Fruit fly (Drosophila melanogaster) whole organism, embryonic: ENCODE measurements around the gene Sc2.

Experiments
- Asciz ChIP-seq: fragments of 200-800 bp; sonication (Bioruptor generic); optimal IDR thresholded peaks from 2 replicates; lab custom pipeline; 2017; ENCODE audit warnings: missing biosample characterization, mild to moderate bottlenecking, missing genetic modification characterization, missing genetic modification reagents
- Bgb ChIP-seq: fragments of 200-800 bp; sonication (Bioruptor generic); IDR thresholded peaks from 2 replicates; pipeline ENCODE4 v1.3.6; 2022; ENCODE audit warnings: missing biosample characterization, missing genetic modification characterization; ENCODE audit not compliant: partially characterized antibody
- CG10147 ChIP-seq: fragments of 200-800 bp; sonication (Bioruptor generic); optimal IDR thresholded peaks from 2 replicates; lab custom pipeline; 2019; ENCODE audit warnings: missing biosample characterization, mild to moderate bottlenecking, missing genetic modification characterization, moderate library complexity
- CG10321 ChIP-seq: fragments of 200-800 bp; sonication (Bioruptor generic); IDR thresholded peaks from 2 replicates; pipeline ENCODE4 v1.3.6; 2022; ENCODE audit warnings: missing biosample characterization, missing genetic modification characterization
- CG10366 ChIP-seq: fragments of 200-800 bp; sonication (Bioruptor generic); IDR thresholded peaks from 2 replicates; pipeline ENCODE4 v1.3.6; 2022; ENCODE audit warnings: missing biosample characterization, missing genetic modification characterization
- CG12219 ChIP-seq: fragments of 200-800 bp; sonication (Bioruptor generic); optimal IDR thresholded peaks from 3 replicates; lab custom pipeline; 2018; ENCODE audit warnings: missing biosample characterization, mild to moderate bottlenecking, missing genetic modification characterization
- CG13894 ChIP-seq: fragments of 200-800 bp; sonication (Bioruptor generic); optimal IDR thresholded peaks from 3 replicates; lab custom pipeline; 2018; ENCODE audit warnings: missing biosample characterization, mild to moderate bottlenecking, missing genetic modification characterization, moderate library complexity
- CG14050 ChIP-seq: fragments of 200-800 bp; sonication (Bioruptor generic); IDR thresholded peaks from 3 replicates; pipeline ENCODE4 v1.3.6; 2022; ENCODE audit warnings: missing biosample characterization, missing genetic modification characterization
- CG15011 ChIP-seq: fragments of 200-800 bp; sonication (Bioruptor generic); optimal IDR thresholded peaks from 3 replicates; lab custom pipeline; 2018; ENCODE audit warnings: missing biosample characterization, mild to moderate bottlenecking, missing genetic modification characterization
- CG16815 ChIP-seq: fragments of 200-800 bp; sonication (Bioruptor generic); optimal IDR thresholded peaks from 3 replicates; lab custom pipeline; 2017; ENCODE audit warnings: missing biosample characterization, mild to moderate bottlenecking, missing genetic modification characterization
- CG17359 ChIP-seq: fragments of 200-800 bp; sonication (Bioruptor generic); optimal IDR thresholded peaks from 3 replicates; lab custom pipeline; 2018; ENCODE audit warnings: missing biosample characterization, mild to moderate bottlenecking, missing genetic modification characterization, moderate library complexity
- CG18764 ChIP-seq: fragments of 200-800 bp; sonication (Bioruptor generic); optimal IDR thresholded peaks from 3 replicates; lab custom pipeline; 2016; ENCODE audit warnings: missing biosample characterization, missing genetic modification characterization
- CG2129 ChIP-seq: fragments of 200-800 bp; sonication (Bioruptor generic); IDR thresholded peaks from 2 replicates; pipeline ENCODE4 v1.3.6; 2022; ENCODE audit warnings: missing biosample characterization, missing genetic modification characterization; ENCODE audit not compliant: partially characterized antibody
- CG31365 ChIP-seq: fragments of 200-800 bp; sonication (Bioruptor generic); optimal IDR thresholded peaks from 2 replicates; lab custom pipeline; 2018; ENCODE audit warnings: missing biosample characterization, mild to moderate bottlenecking, missing genetic modification characterization
- CG3847 ChIP-seq: fragments of 200-800 bp; sonication (Bioruptor generic); IDR thresholded peaks from 2 replicates; pipeline ENCODE4 v1.3.6; 2022; ENCODE audit warnings: missing biosample characterization, missing genetic modification characterization
- CG4282 ChIP-seq: fragments of 200-800 bp; sonication (Bioruptor generic); optimal IDR thresholded peaks from 2 replicates; lab custom pipeline; 2016; ENCODE audit warnings: missing biosample characterization, missing genetic modification characterization
- CG6813 ChIP-seq: fragments of 200-800 bp; sonication (Bioruptor generic); optimal IDR thresholded peaks from 2 replicates; lab custom pipeline; 2017; ENCODE audit warnings: missing biosample characterization, missing genetic modification characterization, mild to moderate bottlenecking, moderate library complexity, missing genetic modification reagents
- CG7786 ChIP-seq: fragments of 200-800 bp; sonication (Bioruptor generic); optimal IDR thresholded peaks from 2 replicates; lab custom pipeline; 2016; ENCODE audit warnings: missing biosample characterization, missing genetic modification characterization
- CG8388 ChIP-seq: fragments of 200-800 bp; sonication (Bioruptor generic); optimal IDR thresholded peaks from 2 replicates; lab custom pipeline; 2019; ENCODE audit warnings: missing biosample characterization, mild to moderate bottlenecking, missing genetic modification characterization, moderate library complexity
- CG9609 ChIP-seq: fragments of 200-800 bp; sonication (Bioruptor generic); optimal IDR thresholded peaks from 3 replicates; lab custom pipeline; 2016; ENCODE audit warnings: missing biosample characterization, missing genetic modification characterization
- CG9817 ChIP-seq: fragments of 200-800 bp; sonication (Bioruptor generic); optimal IDR thresholded peaks from 2 replicates; lab custom pipeline; 2018; ENCODE audit warnings: missing biosample characterization, mild to moderate bottlenecking, missing genetic modification characterization, moderate library complexity
- Dp ChIP-seq: fragments of 200-800 bp; sonication (Bioruptor generic); optimal IDR thresholded peaks from 2 replicates; lab custom pipeline; 2018; ENCODE audit warnings: missing biosample characterization, mild to moderate bottlenecking, missing genetic modification characterization, moderate library complexity
- ERR ChIP-seq: fragments of 200-800 bp; sonication (Bioruptor generic); optimal IDR thresholded peaks from 2 replicates; lab custom pipeline; 2016; ENCODE audit warnings: missing biosample characterization, missing genetic modification characterization
- Ets97D ChIP-seq: fragments of 200-800 bp; sonication (Bioruptor generic); optimal IDR thresholded peaks from 3 replicates; lab custom pipeline; 2016; ENCODE audit warnings: missing biosample characterization, missing genetic modification characterization
- H2.0 ChIP-seq: fragments of 200-800 bp; sonication (Bioruptor generic); IDR thresholded peaks from 2 replicates; pipeline ENCODE4 v1.3.6; 2022; ENCODE audit warnings: missing biosample characterization, missing genetic modification characterization
- Hmr ChIP-seq: fragments of 200-800 bp; sonication (Bioruptor generic); optimal IDR thresholded peaks from 3 replicates; lab custom pipeline; 2017; ENCODE audit warnings: mild to moderate bottlenecking, missing biosample characterization, missing genetic modification reagents, missing genetic modification characterization
- MBD-R2 ChIP-seq: fragments of 200-800 bp; sonication (Bioruptor generic); IDR thresholded peaks from 2 replicates; pipeline ENCODE4 v1.3.6; 2022; ENCODE audit warnings: missing biosample characterization, missing genetic modification characterization
- MESR4 ChIP-seq: fragments of 200-800 bp; sonication (Bioruptor generic); optimal IDR thresholded peaks from 2 replicates; lab custom pipeline; 2018; ENCODE audit warnings: missing biosample characterization, mild to moderate bottlenecking, missing genetic modification characterization, moderate library complexity
- Neu2 ChIP-seq: fragments of 200-800 bp; sonication (Bioruptor generic); optimal IDR thresholded peaks from 3 replicates; lab custom pipeline; 2016; ENCODE audit warnings: missing biosample characterization, missing genetic modification characterization, borderline replicate concordance
- Tbp ChIP-seq: fragments of >200 bp; optimal IDR thresholded peaks from 2 replicates; lab custom pipeline; 2018; ENCODE audit warnings: missing biosample characterization, missing genetic modification characterization
- Usf ChIP-seq: fragments of 200-800 bp; sonication (Bioruptor generic); optimal IDR thresholded peaks from 2 replicates; lab custom pipeline; 2017; ENCODE audit warnings: missing genotype, missing biosample characterization, missing genetic modification characterization
- chm ChIP-seq: fragments of 200-800 bp; sonication (Bioruptor generic); IDR thresholded peaks from 2 replicates; pipeline ENCODE4 v1.3.6; 2022; ENCODE audit warnings: missing biosample characterization, missing genetic modification characterization
- da ChIP-seq: fragments of 200-800 bp; sonication (Bioruptor generic); optimal IDR thresholded peaks from 2 replicates; lab custom pipeline; 2016; ENCODE audit warnings: missing biosample characterization, missing genetic modification characterization
- danr ChIP-seq: fragments of 200-800 bp; sonication (Bioruptor generic); IDR thresholded peaks from 2 replicates; pipeline ENCODE4 v1.3.6; 2022; ENCODE audit warnings: missing biosample characterization, missing genetic modification characterization
- dm ChIP-seq: fragments of 200-800 bp; sonication (Bioruptor generic); optimal IDR thresholded peaks from 3 replicates; lab custom pipeline; 2016; ENCODE audit warnings: missing biosample characterization, missing genetic modification characterization
- esg ChIP-seq: fragments of 200-800 bp; sonication (Bioruptor generic); conservative IDR thresholded peaks from 2 replicates; pipeline ENCODE4 v1.3.6; 2022; ENCODE audit warnings: missing biosample characterization, missing genetic modification characterization
- fd64A ChIP-seq: fragments of 200-800 bp; sonication (Bioruptor generic); optimal IDR thresholded peaks from 3 replicates; lab custom pipeline; 2018; ENCODE audit warnings: missing biosample characterization, mild to moderate bottlenecking, missing genetic modification characterization
- gro ChIP-seq: fragments of 200-800 bp; sonication (Bioruptor generic); optimal IDR thresholded peaks from 2 replicates; lab custom pipeline; 2016; ENCODE audit warnings: missing biosample characterization, missing genetic modification characterization
- gsb-n ChIP-seq: fragments of 200-800 bp; sonication (Bioruptor generic); optimal IDR thresholded peaks from 3 replicates; lab custom pipeline; 2018; ENCODE audit warnings: missing biosample characterization, mild to moderate bottlenecking, missing genetic modification characterization
- mam ChIP-seq: fragments of 200-800 bp; sonication (Bioruptor generic); optimal IDR thresholded peaks from 3 replicates; lab custom pipeline; 2016; ENCODE audit warnings: missing biosample characterization, missing genetic modification characterization
- nerfin-2 ChIP-seq: fragments of 200-800 bp; sonication (Bioruptor generic); IDR thresholded peaks from 2 replicates; pipeline ENCODE4 v1.3.6; 2022; ENCODE audit warnings: missing biosample characterization, missing genetic modification characterization; ENCODE audit not compliant: partially characterized antibody
- oc ChIP-seq: fragments of 200-800 bp; sonication (Bioruptor generic); optimal IDR thresholded peaks from 2 replicates; lab custom pipeline; 2018; ENCODE audit warnings: missing biosample characterization, mild to moderate bottlenecking, missing genetic modification characterization, moderate library complexity
- onecut ChIP-seq: fragments of 200-800 bp; sonication (Bioruptor generic); IDR thresholded peaks from 2 replicates; pipeline ENCODE4 v1.3.6; 2022; ENCODE audit warnings: missing biosample characterization, missing genetic modification characterization
- sens-2 ChIP-seq: fragments of 200-800 bp; sonication (Bioruptor generic); IDR thresholded peaks from 2 replicates; pipeline ENCODE4 v1.3.6; 2022; ENCODE audit warnings: missing biosample characterization, missing genetic modification characterization
- so ChIP-seq: fragments of 200-800 bp; sonication (Bioruptor generic); IDR thresholded peaks from 3 replicates; pipeline ENCODE4 v1.3.6; 2022; ENCODE audit warnings: missing biosample characterization, missing genetic modification characterization
- stc ChIP-seq: fragments of 200-800 bp; sonication (Bioruptor generic); IDR thresholded peaks from 2 replicates; pipeline ENCODE4 v1.3.6; 2022; ENCODE audit warnings: missing biosample characterization, missing genetic modification characterization
- trem ChIP-seq: fragments of 200-800 bp; optimal IDR thresholded peaks from 3 replicates; lab custom pipeline; 2019; ENCODE audit warnings: missing biosample characterization, mild to moderate bottlenecking, missing genetic modification characterization, moderate library complexity
- vvl ChIP-seq: fragments of 200-800 bp; sonication (Bioruptor generic); IDR thresholded peaks from 2 replicates; pipeline ENCODE4 v1.3.6; 2022; ENCODE audit warnings: missing biosample characterization, missing genetic modification characterization
- zfh2 ChIP-seq: fragments of 200-800 bp; sonication (Bioruptor generic); optimal IDR thresholded peaks from 2 replicates; lab custom pipeline; 2016; ENCODE audit warnings: missing biosample characterization, missing genetic modification characterization

Gene Sc2

dm6 chr3L:3862504-3863380 is 40.5 kb upstream of the Sc2 start (continued):
- TF ChIP-seq gro (GFP tag; lab: Kevin White, UChicago) (no peak), danr (GFP tag; lab: Robert Waterston, UW) (no peak), vvl (GFP tag; lab: Robert Waterston, UW) (peak; percentile 51; the same call in 1 of the 2 replicates), fd64A (peak; percentile 27), CG2129 (GFP tag; lab: Robert Waterston, UW) (no peak), CG16815 (GFP tag; lab: Kevin White, UChicago) (peak; percentile 79), Neu2 (GFP tag; lab: Kevin White, UChicago) (no peak), ERR (GFP tag; lab: Kevin White, UChicago) (peak; percentile 17), so (GFP tag; lab: Robert Waterston, UW) (peak; percentile 43; the same call in 1 of the 3 replicates), CG17359 (tag; lab: Kevin White, UChicago) (peak; percentile 40), chm (peak; percentile 71; the same call in 1 of the 2 replicates), CG13894 (tag; lab: Kevin White, UChicago) (peak; percentile 74), Tbp (GFP tag; lab: Kevin White, UChicago) (no peak), onecut (peak; percentile 59), CG3847 (GFP tag; lab: Robert Waterston, UW) (no peak), Usf (GFP tag; lab: Kevin White, UChicago) (peak; percentile 62), CG10321 (no peak), MESR4 (GFP tag; lab: Kevin White, UChicago) (peak; percentile 3), CG8388 (GFP tag; lab: Kevin White, UChicago) (peak; percentile 52), dm (GFP tag; lab: Kevin White, UChicago) (peak; percentile 54), CG18764 (GFP tag; lab: Kevin White, UChicago) (peak; percentile 51), trem (tag; lab: Kevin White, UChicago) (peak; percentile 69), da (GFP tag; lab: Kevin White, UChicago) (peak; percentile 32), gsb-n (tag; lab: Kevin White, UChicago) (peak; percentile 61), Ets97D (GFP tag; lab: Kevin White, UChicago) (no peak), Asciz (GFP tag; lab: Kevin White, UChicago) (peak; percentile 16), CG10147 (GFP tag; lab: Kevin White, UChicago) (no peak), CG15011 (GFP tag; lab: Kevin White, UChicago) (peak; percentile 3), CG10366 (peak; percentile 43; the same call in 1 of the 2 replicates), Bgb (GFP tag; lab: Robert Waterston, UW) (no peak), CG31365 (no peak), Hmr (GFP tag; lab: Kevin White, UChicago) (no peak), zfh2 (GFP tag; lab: Kevin White, UChicago) (no peak), H2.0 (GFP tag; lab: Robert Waterston, UW) (peak; percentile 41; the same call in 1 of the 2 replicates), CG6813 (GFP tag; lab: Kevin White, UChicago) (peak; percentile 63), sens-2 (GFP tag; lab: Robert Waterston, UW) (peak; percentile 71), CG14050 (GFP tag; lab: Robert Waterston, UW) (no peak; the same call in 2 of the 3 replicates), Dp (GFP tag; lab: Kevin White, UChicago) (no peak), mam (GFP tag; lab: Kevin White, UChicago) (no peak), CG12219 (GFP tag; lab: Kevin White, UChicago) (peak; percentile 60), esg (GFP tag; lab: Robert Waterston, UW) (peak; percentile 55), oc (no peak), CG4282 (GFP tag; lab: Kevin White, UChicago) (no peak), CG9609 (GFP tag; lab: Kevin White, UChicago) (peak; percentile 68), MBD-R2 (GFP tag; lab: Robert Waterston, UW) (no peak), CG9817 (tag; lab: Kevin White, UChicago) (no peak), CG7786 (GFP tag; lab: Kevin White, UChicago) (peak; percentile 60), stc (GFP tag; lab: Robert Waterston, UW) (0 out of 2 replicates have a peak, but pooled peaks have one; percentile 24), nerfin-2 (GFP tag; lab: Robert Waterston, UW) (no peak)
